Worm (Caenorhabditis elegans): ENCODE measurements around the gene R160.3.

R160.3 gene

DNA sequence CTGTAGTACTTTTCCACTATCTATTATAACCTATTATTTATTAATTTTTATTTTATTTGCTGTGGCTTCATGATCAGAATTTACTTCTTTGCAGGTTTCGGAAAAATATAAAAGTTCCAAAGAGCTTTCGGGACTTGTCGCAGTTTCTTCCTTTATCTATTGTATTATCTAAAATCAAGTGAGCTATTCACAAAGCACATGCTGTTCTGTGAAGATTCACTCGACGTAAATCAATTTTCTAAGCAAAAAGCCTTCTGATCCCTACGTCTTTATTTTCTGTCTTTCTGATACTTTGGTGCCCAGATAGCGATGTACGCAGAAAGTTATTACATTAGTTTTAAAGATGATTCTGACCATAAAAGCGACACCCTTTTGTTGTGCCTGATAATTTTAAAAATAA lies 49.0 kb downstream of the R160.3 start:
- TF ChIP-seq daf-16 (GFP tag; optimal IDR thresholded peaks at IDR 0.05) (no peak), daf-16 (tag; optimal IDR thresholded peaks at IDR 0.05) (no peak), fkh-10 (GFP tag; optimal IDR thresholded peaks at IDR 0.05) (peak; percentile 82), D1046.2 (GFP tag; IDR thresholded peaks at IDR 0.05) (no peak), ces-1 (GFP tag; optimal IDR thresholded peaks at IDR 0.05) (peak; percentile 31)
